Worm (Caenorhabditis elegans): ENCODE data around the gene clec-63.

DNA sequence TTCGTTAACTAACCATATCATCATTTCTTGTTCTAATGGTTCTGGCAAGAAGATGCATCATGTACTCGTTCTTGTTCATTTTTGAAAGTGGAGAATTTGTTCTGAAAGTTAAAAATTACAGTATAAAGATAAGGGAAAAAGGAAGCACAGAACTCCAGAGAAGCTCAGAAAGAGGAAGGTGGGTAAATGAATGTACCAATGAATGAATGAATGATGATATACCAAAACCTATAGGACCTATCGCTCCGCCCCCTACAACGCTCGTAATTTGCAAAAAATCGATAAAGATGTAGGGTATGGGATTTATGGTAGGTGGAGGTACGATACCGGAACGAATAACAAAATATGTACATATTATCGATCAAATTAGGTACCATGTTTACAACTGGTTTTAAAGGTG lies 47.7 kb upstream of the clec-63 start, which contains the start of gene pes-10:
- no peak for TF ChIP-seq flt-1 (GFP tag; IDR thresholded peaks at IDR 0.05)
- TF ChIP-seq ztf-23 (GFP tag; IDR thresholded peaks at IDR 0.05) = no peak
- TF ChIP-seq ztf-29 (GFP tag; IDR thresholded peaks at IDR 0.05) = no peak
- TF ChIP-seq med-1 (GFP tag; optimal IDR thresholded peaks at IDR 0.05; ENCODE audit: insufficient read depth) = no peak

All from whole organism, midembryonic.